Fruit fly (Drosophila melanogaster): ENCODE data around the gene brv1.
"Not testable (repeated sequence)": the region's sequence is repeated elsewhere in the genome, so short reads cannot be mapped to it uniquely, and the experiment has no call there.

DNA sequence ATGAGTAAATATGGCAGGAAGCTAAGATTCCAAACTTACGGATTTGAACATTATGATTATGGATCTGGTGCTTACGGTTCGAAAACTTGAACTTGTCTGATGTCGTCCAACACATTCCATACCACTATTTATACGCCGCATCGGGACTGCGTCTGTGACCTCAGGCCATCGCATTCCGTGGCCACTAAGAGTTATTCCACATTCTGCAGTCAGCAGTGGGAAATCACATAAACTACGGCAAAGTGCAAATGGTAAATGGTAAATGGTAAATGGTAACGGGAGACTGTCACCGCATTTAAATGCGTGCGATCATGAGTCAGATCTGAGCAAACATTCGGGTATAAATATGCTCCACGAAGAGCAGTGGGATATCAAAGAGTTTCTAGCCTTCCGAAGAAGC lies 19.3 kb downstream of the brv1 start, which contains the start of the genes CG14096 and CG32214:
- not testable (repeated sequence) for TF ChIP-seq psq, h (optimal IDR thresholded peaks at IDR 0.05)

All from Kc167 (cell line).